Worm (Caenorhabditis elegans) whole organism, late embryonic: ENCODE data around the gene dsl-5.

Experiments used
- T23F11.4 ChIP-seq: fragments of 200-800 bp; sonication (Bioruptor generic); optimal IDR thresholded peaks from 2 replicates; lab custom pipeline; 2018; ENCODE audit warnings: mild to moderate bottlenecking, missing genetic modification characterization, missing compliant biosample characterization
- ahr-1 ChIP-seq: sonication (generic microtip); optimal IDR thresholded peaks from 2 replicates; lab custom pipeline; 2016; ENCODE audit warnings: missing genetic modification characterization, missing compliant biosample characterization
- dve-1 ChIP-seq: sonication (generic microtip); optimal IDR thresholded peaks from 2 replicates; lab custom pipeline; 2017; ENCODE audit warnings: antibody characterized with exemption, mild to moderate bottlenecking, missing genetic modification characterization, missing compliant biosample characterization
- gmeb-2 ChIP-seq: sonication (generic microtip); optimal IDR thresholded peaks from 2 replicates; lab custom pipeline; 2016; ENCODE audit warnings: missing genetic modification characterization, inconsistent platforms, missing compliant biosample characterization
- lin-11 ChIP-seq: fragments of 200-800 bp; sonication (Bioruptor generic); optimal IDR thresholded peaks from 2 replicates; lab custom pipeline; 2018; ENCODE audit warnings: mild to moderate bottlenecking, missing genetic modification characterization, missing compliant biosample characterization
- pha-4 ChIP-seq: fragments of 150-350 bp; optimal IDR thresholded peaks from 2 replicates; lab custom pipeline; 2018; ENCODE audit warnings: missing biosample characterization, missing genetic modification reagents, missing genetic modification characterization
- sox-2 ChIP-seq: fragments of 200-800 bp; sonication (Bioruptor generic); IDR thresholded peaks from 2 replicates; pipeline ENCODE4 v1.3.6; 2022; ENCODE audit warnings: missing genetic modification reagents, missing genetic modification characterization, missing compliant biosample characterization

DNA sequence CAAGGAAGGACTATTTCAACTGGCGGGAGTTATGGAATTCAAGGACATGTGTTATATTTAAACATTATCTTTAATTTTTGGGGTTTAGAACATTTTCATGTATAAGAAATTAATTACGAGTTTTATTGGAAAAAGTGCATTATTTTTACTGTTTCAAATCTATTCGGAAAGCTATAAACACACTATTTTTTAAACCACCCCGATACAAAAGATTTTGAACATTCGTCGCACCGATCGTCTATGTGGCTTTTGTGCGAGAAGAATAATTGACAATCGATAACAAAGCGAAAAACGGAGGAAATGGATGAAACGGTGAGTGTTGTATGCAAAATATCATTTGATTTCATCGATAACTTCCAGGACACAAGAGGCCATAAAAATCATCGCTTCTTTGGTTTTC lies 44.2 kb upstream of the dsl-5 start, which contains the start of gene ZK809.9:
- no peak for TF ChIP-seq sox-2 (GFP tag; lab: Robert Waterston, UW)
- TF ChIP-seq lin-11 (tag; lab: Kevin White, UChicago) = no peak
- no peak for TF ChIP-seq gmeb-2 (tag; lab: Kevin White, UChicago)
- TF ChIP-seq T23F11.4 (GFP tag; lab: Kevin White, UChicago) = no peak
- no peak for TF ChIP-seq ahr-1 (tag; lab: Kevin White, UChicago)
- no peak for TF ChIP-seq pha-4
- TF ChIP-seq dve-1 (tag; lab: Kevin White, UChicago) = no peak
